Worm (Caenorhabditis elegans) whole organism, young adult: ENCODE results near the gene C07B5.8.

Experiments
- D2030.7 ChIP-seq: fragments of 200-800 bp; sonication (Bioruptor generic); IDR thresholded peaks from 2 replicates; pipeline ENCODE4 v1.3.6; 2022; ENCODE audit warnings: missing genetic modification reagents, missing genetic modification characterization, missing compliant biosample characterization
- F33H1.4 ChIP-seq: fragments of 200-800 bp; sonication (Bioruptor generic); IDR thresholded peaks from 2 replicates; pipeline ENCODE4 v1.3.6; 2022; ENCODE audit warnings: missing genetic modification reagents, missing genetic modification characterization, missing compliant biosample characterization
- F52B5.7 ChIP-seq: sonication (generic microtip); optimal IDR thresholded peaks from 2 replicates; lab custom pipeline; 2016; ENCODE audit warnings: mild to moderate bottlenecking, missing genetic modification characterization, missing compliant biosample characterization
- F55B11.4 ChIP-seq: sonication (generic microtip); optimal IDR thresholded peaks from 2 replicates; lab custom pipeline; 2016; ENCODE audit warnings: missing compliant biosample characterization, missing genetic modification characterization, borderline replicate concordance; ENCODE audit not compliant: insufficient read depth
- K11D2.4 ChIP-seq: fragments of 200-800 bp; sonication (Bioruptor generic); IDR thresholded peaks from 2 replicates; pipeline ENCODE4 v1.3.6; 2022; ENCODE audit warnings: missing genetic modification reagents, missing genetic modification characterization, missing compliant biosample characterization
- K12H6.12 ChIP-seq: fragments of 200-800 bp; sonication (Bioruptor generic); optimal IDR thresholded peaks from 2 replicates; lab custom pipeline; 2018; ENCODE audit warnings: mild to moderate bottlenecking, missing genetic modification characterization, missing compliant biosample characterization
- T07F8.4 ChIP-seq: sonication (generic microtip); optimal IDR thresholded peaks from 2 replicates; lab custom pipeline; 2016; ENCODE audit warnings: mild to moderate bottlenecking, missing genetic modification characterization, moderate library complexity, missing compliant biosample characterization
- T26A5.8 ChIP-seq: sonication (generic microtip); optimal IDR thresholded peaks from 2 replicates; lab custom pipeline; 2016; ENCODE audit warnings: missing genetic modification characterization, missing compliant biosample characterization
- Y53G8AR.9 ChIP-seq: fragments of 200-800 bp; sonication (Bioruptor generic); conservative IDR thresholded peaks from 2 replicates; pipeline ENCODE4 v1.3.6; 2022; ENCODE audit warnings: missing genetic modification reagents, missing genetic modification characterization, missing compliant biosample characterization
- Y56A3A.18 ChIP-seq: fragments of 200-800 bp; sonication (Bioruptor generic); IDR thresholded peaks from 2 replicates; pipeline ENCODE4 v1.3.6; 2022; ENCODE audit warnings: missing genetic modification reagents, missing genetic modification characterization, missing compliant biosample characterization
- Y67H2A.10 ChIP-seq: fragments of 200-800 bp; sonication (Bioruptor generic); conservative IDR thresholded peaks from 2 replicates; pipeline ENCODE4 v1.3.6; 2022; ENCODE audit warnings: missing genetic modification reagents, missing genetic modification characterization, missing compliant biosample characterization
- akir-1 ChIP-seq: fragments of 200-800 bp; sonication (Bioruptor generic); optimal IDR thresholded peaks from 2 replicates; lab custom pipeline; 2018; ENCODE audit warnings: mild to moderate bottlenecking, missing genetic modification characterization, moderate library complexity, missing compliant biosample characterization
- aptf-3 ChIP-seq: fragments of 200-800 bp; sonication (Bioruptor generic); IDR thresholded peaks from 2 replicates; pipeline ENCODE4 v1.3.6; 2022; ENCODE audit warnings: missing genetic modification characterization, missing compliant biosample characterization
- atf-7 ChIP-seq: sonication (generic microtip); optimal IDR thresholded peaks from 2 replicates; lab custom pipeline; 2017; ENCODE audit warnings: mild to moderate bottlenecking, missing genetic modification characterization, missing compliant biosample characterization
- attf-3 ChIP-seq: fragments of 200-800 bp; sonication (Bioruptor generic); conservative IDR thresholded peaks from 2 replicates; pipeline ENCODE4 v1.3.6; 2022; ENCODE audit warnings: missing genetic modification reagents, missing genetic modification characterization, missing compliant biosample characterization
- attf-6 ChIP-seq: fragments of 200-800 bp; sonication (Bioruptor generic); IDR thresholded peaks from 2 replicates; pipeline ENCODE4 v1.3.6; 2022; ENCODE audit warnings: missing genetic modification reagents, missing genetic modification characterization, missing compliant biosample characterization
- bed-1 ChIP-seq: fragments of 200-800 bp; sonication (Bioruptor generic); IDR thresholded peaks from 2 replicates; pipeline ENCODE4 v1.3.6; 2022; ENCODE audit warnings: missing genetic modification reagents, missing genetic modification characterization, missing compliant biosample characterization
- cebp-1 ChIP-seq, 2 experiments: fragments of 200-800 bp in 1 of 2; sonication (Bioruptor generic) in 1 of 2; sonication (generic microtip) in 1 of 2; IDR thresholded peaks in 1 of 2; optimal IDR thresholded peaks in 1 of 2; 2 replicates each; pipeline versions ENCODE4 v1.3.6 to Lab custom; 2017 to 2022; ENCODE audit warnings: missing compliant biosample characterization in 2 of 2, missing genetic modification characterization in 2 of 2, mild to moderate bottlenecking in 1 of 2, missing genetic modification reagents in 1 of 2, moderate library complexity in 1 of 2
- dpl-1 ChIP-seq: fragments of 150-350 bp; optimal IDR thresholded peaks from 2 replicates; lab custom pipeline; 2014; ENCODE audit warnings: missing biosample characterization, missing genetic modification reagents, missing genetic modification characterization
- egl-18 ChIP-seq: fragments of 200-800 bp; sonication (Bioruptor generic); IDR thresholded peaks from 2 replicates; pipeline ENCODE4 v1.3.6; 2022; ENCODE audit warnings: missing genetic modification reagents, missing genetic modification characterization, missing compliant biosample characterization
- egl-44 ChIP-seq: fragments of 200-800 bp; sonication (Bioruptor generic); IDR thresholded peaks from 2 replicates; pipeline ENCODE4 v1.3.6; 2022; ENCODE audit warnings: missing genetic modification reagents, missing genetic modification characterization, missing compliant biosample characterization
- fkh-3 ChIP-seq: sonication (generic microtip); optimal IDR thresholded peaks from 2 replicates; lab custom pipeline; 2016; ENCODE audit warnings: mild to moderate bottlenecking, missing genetic modification characterization, missing compliant biosample characterization
- gei-17 ChIP-seq: fragments of 200-800 bp; sonication (Bioruptor generic); optimal IDR thresholded peaks from 2 replicates; lab custom pipeline; 2018; ENCODE audit warnings: mild to moderate bottlenecking, missing genetic modification characterization, missing compliant biosample characterization
- hlh-26 ChIP-seq: fragments of 200-800 bp; sonication (Bioruptor generic); conservative IDR thresholded peaks from 2 replicates; pipeline ENCODE4 v1.3.6; 2022; ENCODE audit warnings: missing genetic modification reagents, missing genetic modification characterization, missing compliant biosample characterization
- hmg-1.2 ChIP-seq: fragments of 200-800 bp; sonication (Bioruptor generic); IDR thresholded peaks from 2 replicates; pipeline ENCODE4 v1.3.6; 2022; ENCODE audit warnings: missing genetic modification reagents, missing genetic modification characterization, missing compliant biosample characterization
- hmg-20 ChIP-seq: fragments of 200-800 bp; sonication (Bioruptor generic); IDR thresholded peaks from 2 replicates; pipeline ENCODE4 v1.3.6; 2022; ENCODE audit warnings: missing genetic modification reagents, missing genetic modification characterization, missing compliant biosample characterization
- let-526 ChIP-seq: fragments of 200-800 bp; sonication (Bioruptor generic); IDR thresholded peaks from 2 replicates; pipeline ENCODE4 v1.3.6; 2022; ENCODE audit warnings: missing genetic modification reagents, missing genetic modification characterization, missing compliant biosample characterization
- let-607 ChIP-seq, 2 experiments: fragments of 200-800 bp in 1 of 2; sonication (Bioruptor generic) in 1 of 2; sonication (generic microtip) in 1 of 2; optimal IDR thresholded peaks; 2 replicates each; lab custom pipeline; 2016 to 2018; ENCODE audit warnings: mild to moderate bottlenecking in 2 of 2, missing compliant biosample characterization in 2 of 2, missing genetic modification characterization in 2 of 2, moderate library complexity in 2 of 2, missing genotype in 1 of 2
- lir-1 ChIP-seq: fragments of 200-800 bp; sonication (Bioruptor generic); conservative IDR thresholded peaks from 2 replicates; pipeline ENCODE4 v1.3.6; 2022; ENCODE audit warnings: missing genetic modification reagents, missing genetic modification characterization, missing compliant biosample characterization
- lsl-1 ChIP-seq: fragments of 200-800 bp; sonication (Bioruptor generic); optimal IDR thresholded peaks from 2 replicates; lab custom pipeline; 2018; ENCODE audit warnings: mild to moderate bottlenecking, missing genetic modification characterization, moderate library complexity, missing compliant biosample characterization
- mel-28 ChIP-seq: sonication (generic microtip); optimal IDR thresholded peaks from 2 replicates; lab custom pipeline; 2016; ENCODE audit warnings: borderline replicate concordance, mild to moderate bottlenecking, missing genetic modification characterization, missing compliant biosample characterization
- mxl-1 ChIP-seq: sonication (generic microtip); optimal IDR thresholded peaks from 2 replicates; lab custom pipeline; 2016; ENCODE audit warnings: missing genetic modification characterization, missing compliant biosample characterization
- nfya-2 ChIP-seq: fragments of 200-800 bp; sonication (Bioruptor generic); IDR thresholded peaks from 2 replicates; pipeline ENCODE4 v1.3.6; 2022; ENCODE audit warnings: missing genetic modification reagents, missing genetic modification characterization, missing compliant biosample characterization
- nhr-120 ChIP-seq: fragments of 200-800 bp; sonication (Bioruptor generic); IDR thresholded peaks from 2 replicates; pipeline ENCODE4 v1.3.6; 2022; ENCODE audit warnings: missing genetic modification characterization, missing compliant biosample characterization
- nhr-90 ChIP-seq: sonication (generic microtip); optimal IDR thresholded peaks from 2 replicates; lab custom pipeline; 2016; ENCODE audit warnings: missing genotype, mild to moderate bottlenecking, missing genetic modification characterization, missing compliant biosample characterization
- snpc-1.3 ChIP-seq: sonication (generic microtip); optimal IDR thresholded peaks from 2 replicates; lab custom pipeline; 2017; ENCODE audit warnings: missing genetic modification characterization, mild to moderate bottlenecking, missing compliant biosample characterization, antibody characterized with exemption, moderate library complexity, missing genotype, missing genetic modification reagents; ENCODE audit not compliant: insufficient read depth
- snpc-3.4 ChIP-seq: sonication (generic microtip); optimal IDR thresholded peaks from 2 replicates; lab custom pipeline; 2017; ENCODE audit warnings: missing genetic modification characterization, mild to moderate bottlenecking, missing compliant biosample characterization, antibody characterized with exemption, moderate library complexity, missing genotype, missing genetic modification reagents
- snpc-4 ChIP-seq, 5 experiments: fragments of 150-350 bp in 1 of 5; sonication (generic microtip) in 4 of 5; optimal IDR thresholded peaks; 2 replicates each; lab custom pipeline; 2014 to 2018; ENCODE audit warnings: missing genetic modification characterization in 5 of 5, missing biosample characterization in 3 of 5, antibody characterized with exemption in 2 of 5, mild to moderate bottlenecking in 2 of 5, missing compliant biosample characterization in 2 of 5, missing genotype in 2 of 5, moderate library complexity in 2 of 5, missing genetic modification reagents in 1 of 5
- unc-130 ChIP-seq: sonication (generic microtip); optimal IDR thresholded peaks from 2 replicates; lab custom pipeline; 2016; ENCODE audit warnings: missing genetic modification reagents, missing genetic modification characterization, missing compliant biosample characterization
- unc-62 ChIP-seq: fragments of 150-350 bp; optimal IDR thresholded peaks from 2 replicates; lab custom pipeline; 2014; ENCODE audit warnings: missing biosample characterization, missing genetic modification reagents, missing genetic modification characterization
- zim-3 ChIP-seq: sonication (generic microtip); optimal IDR thresholded peaks from 2 replicates; lab custom pipeline; 2017; ENCODE audit warnings: mild to moderate bottlenecking, missing genetic modification characterization, moderate library complexity, missing compliant biosample characterization
- ztf-26 ChIP-seq: sonication (generic microtip); optimal IDR thresholded peaks from 2 replicates; lab custom pipeline; 2017; ENCODE audit warnings: missing genetic modification characterization, missing compliant biosample characterization
- ztf-3 ChIP-seq: fragments of 200-800 bp; sonication (Bioruptor generic); optimal IDR thresholded peaks from 2 replicates; lab custom pipeline; 2018; ENCODE audit warnings: mild to moderate bottlenecking, missing genetic modification characterization, missing compliant biosample characterization
- ztf-6 ChIP-seq: fragments of 200-800 bp; sonication (Bioruptor generic); IDR thresholded peaks from 2 replicates; pipeline ENCODE4 v1.3.6; 2022; ENCODE audit warnings: missing genetic modification reagents, missing genetic modification characterization, missing compliant biosample characterization

C07B5.8 gene

ce11 chrX:9566429-9566828 lies 29.9 kb upstream of the C07B5.8 start, which contains the start of gene F49E2.2:
F49E2.2 (plus strand) TSS chrX:9566729.
- TF ChIP-seq let-607 (tag; optimal IDR thresholded peaks at IDR 0.05; lab: Kevin White, UChicago) = no peak

DNA sequence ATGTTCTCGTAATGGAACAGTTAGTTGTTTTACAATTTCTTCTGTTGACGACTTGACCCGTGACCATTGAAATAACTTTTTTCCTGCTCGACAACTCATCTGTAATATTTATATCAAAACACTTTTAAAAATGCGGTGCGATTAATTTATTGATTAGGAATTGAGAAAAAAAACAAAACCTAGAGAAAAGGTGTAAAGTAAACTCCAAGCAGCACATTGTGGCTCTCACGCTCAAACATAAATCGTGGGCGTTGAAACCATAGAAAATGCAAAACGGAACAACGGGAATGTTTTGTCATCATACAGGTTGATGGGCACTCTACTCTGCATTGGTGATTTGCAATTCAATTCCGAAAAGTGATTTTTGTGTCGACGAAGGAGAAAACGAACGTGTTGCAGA lies 29.3 kb upstream of the C07B5.8 start, which contains the start of gene moc-5:
Gene moc-5 (minus strand): TSS at position 101 of the 400 bp plus-strand sequence.
- TF ChIP-seq hlh-26 (GFP tag; lab: Robert Waterston, UW) (no peak), egl-18 (GFP tag; lab: Robert Waterston, UW) (no peak), K12H6.12 (tag; lab: Kevin White, UChicago) (no peak), gei-17 (no peak), ztf-6 (GFP tag; lab: Robert Waterston, UW) (no peak), akir-1 (GFP tag; lab: Kevin White, UChicago) (no peak), unc-62 (GFP tag; lab: Kevin White, UChicago) (no peak), F55B11.4 (tag; lab: Kevin White, UChicago) (no peak), F52B5.7 (tag; lab: Kevin White, UChicago) (no peak), aptf-3 (GFP tag; lab: Robert Waterston, UW) (no peak), D2030.7 (GFP tag; lab: Robert Waterston, UW) (no peak), T07F8.4 (tag; lab: Kevin White, UChicago) (no peak), snpc-1.3 (tag; lab: Kevin White, UChicago) (no peak), unc-130 (no peak), lsl-1 (GFP tag; lab: Kevin White, UChicago) (no peak), nhr-90 (no peak), snpc-4 (GFP tag; optimal IDR thresholded peaks at IDR 0.05; lab: Kevin White, UChicago) (no peak), snpc-4 (tag; optimal IDR thresholded peaks at IDR 0.05; lab: Kevin White, UChicago) (no peak)

DNA sequence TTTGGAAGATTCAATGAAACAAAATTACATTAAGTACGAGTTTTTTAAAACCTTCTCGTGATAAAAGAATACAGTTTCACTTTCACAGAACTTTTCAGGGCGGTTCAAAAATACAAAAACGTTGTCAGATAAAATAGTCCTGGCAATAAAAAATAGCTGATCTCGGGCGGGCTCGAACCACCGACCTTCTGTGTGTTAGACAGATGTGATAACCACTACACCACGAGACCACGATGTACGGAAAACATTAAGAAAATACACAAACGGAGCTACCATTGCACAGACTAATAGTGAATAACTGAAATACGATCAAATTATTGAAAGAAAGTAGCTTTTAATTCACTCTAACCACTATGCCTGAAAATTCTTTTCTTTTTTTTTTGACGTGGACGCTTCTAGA lies 24.4 kb upstream of the C07B5.8 start:
- TF ChIP-seq attf-6 (no peak), atf-7 (tag; lab: Kevin White, UChicago) (no peak), hmg-1.2 (GFP tag; lab: Robert Waterston, UW) (peak; percentile 55), K11D2.4 (no peak), Y56A3A.18 (GFP tag; lab: Robert Waterston, UW) (peak; percentile 63; the same call in 1 of the 2 replicates), lir-1 (no peak), cebp-1 (GFP tag; IDR thresholded peaks at IDR 0.05; lab: Robert Waterston, UW) (no peak), cebp-1 (tag; optimal IDR thresholded peaks at IDR 0.05; lab: Kevin White, UChicago) (peak; percentile 54), zim-3 (tag; lab: Kevin White, UChicago) (peak; percentile 79), F33H1.4 (no peak), mxl-1 (tag; lab: Kevin White, UChicago) (no peak), nfya-2 (GFP tag; lab: Robert Waterston, UW) (no peak), snpc-3.4 (tag; lab: Kevin White, UChicago) (no peak), hlh-26 (GFP tag; lab: Robert Waterston, UW) (no peak), nhr-120 (GFP tag; lab: Robert Waterston, UW) (no peak), dpl-1 (no peak), fkh-3 (tag; lab: Kevin White, UChicago) (no peak), T26A5.8 (tag; lab: Kevin White, UChicago) (no peak), Y53G8AR.9 (GFP tag; lab: Robert Waterston, UW) (0 out of 2 replicates have a peak, but pooled peaks have one; percentile 49), gei-17 (no peak), Y67H2A.10 (GFP tag; lab: Robert Waterston, UW) (peak; percentile 20; the same call in 1 of the 2 replicates), bed-1 (no peak), hmg-20 (GFP tag; lab: Robert Waterston, UW) (peak; percentile 77), let-526 (GFP tag; lab: Robert Waterston, UW) (no peak), K12H6.12 (tag; lab: Kevin White, UChicago) (no peak), attf-3 (GFP tag; lab: Robert Waterston, UW) (no peak), mel-28 (tag; lab: Kevin White, UChicago) (no peak), ztf-3 (GFP tag; lab: Kevin White, UChicago) (no peak), egl-44 (GFP tag; lab: Robert Waterston, UW) (no peak), ztf-26 (tag; lab: Kevin White, UChicago) (peak; percentile 44)
